Fruit fly (Drosophila melanogaster) whole organism, embryonic: ENCODE data around the gene CG13055.

Source experiments
- Ada2b ChIP-seq: fragments of 200-800 bp; sonication (Bioruptor generic); IDR thresholded peaks from 2 replicates; pipeline ENCODE4 v1.3.6; 2022; ENCODE audit warnings: missing biosample characterization, missing genetic modification characterization
- BEAF-32 ChIP-seq: fragments of 200-800 bp; sonication (Bioruptor generic); optimal IDR thresholded peaks from 3 replicates; lab custom pipeline; 2017; ENCODE audit warnings: missing biosample characterization, missing genetic modification characterization, mild to moderate bottlenecking, moderate library complexity, missing genetic modification reagents
- CG11560 ChIP-seq: fragments of 200-800 bp; sonication (Bioruptor generic); IDR thresholded peaks from 3 replicates; pipeline ENCODE4 v1.3.6; 2022; ENCODE audit warnings: missing biosample characterization, missing genetic modification characterization
- CG12299 ChIP-seq: fragments of 200-800 bp; sonication (Bioruptor generic); optimal IDR thresholded peaks from 2 replicates; lab custom pipeline; 2018; ENCODE audit warnings: missing biosample characterization, mild to moderate bottlenecking, missing genetic modification characterization
- CG13287 ChIP-seq: fragments of 200-800 bp; sonication (Bioruptor generic); IDR thresholded peaks from 2 replicates; pipeline ENCODE4 v1.3.6; 2022; ENCODE audit warnings: missing biosample characterization, missing genetic modification characterization; ENCODE audit not compliant: partially characterized antibody
- CG14667 ChIP-seq: fragments of 200-800 bp; sonication (Bioruptor generic); IDR thresholded peaks from 2 replicates; pipeline ENCODE4 v1.3.6; 2022; ENCODE audit warnings: missing biosample characterization, missing genetic modification characterization
- CG1529 ChIP-seq: fragments of 200-800 bp; sonication (Bioruptor generic); optimal IDR thresholded peaks from 3 replicates; lab custom pipeline; 2018; ENCODE audit warnings: missing biosample characterization, missing genetic modification characterization
- CG16813 ChIP-seq: fragments of 200-800 bp; sonication (Bioruptor generic); IDR thresholded peaks from 3 replicates; pipeline ENCODE4 v1.3.6; 2022; ENCODE audit warnings: missing biosample characterization, missing genetic modification characterization; ENCODE audit not compliant: partially characterized antibody
- CG18476 ChIP-seq: fragments of 200-800 bp; sonication (Bioruptor generic); optimal IDR thresholded peaks from 2 replicates; lab custom pipeline; 2016; ENCODE audit warnings: missing biosample characterization, mild to moderate bottlenecking, missing genetic modification characterization
- CG18599 ChIP-seq: fragments of 200-800 bp; sonication (Bioruptor generic); optimal IDR thresholded peaks from 3 replicates; lab custom pipeline; 2017; ENCODE audit warnings: missing biosample characterization, missing genetic modification characterization, mild to moderate bottlenecking, moderate library complexity, missing genetic modification reagents
- CG2202 ChIP-seq: fragments of 200-800 bp; sonication (Bioruptor generic); optimal IDR thresholded peaks from 2 replicates; lab custom pipeline; 2018; ENCODE audit warnings: missing biosample characterization, mild to moderate bottlenecking, missing genetic modification characterization
- CG2889 ChIP-seq: fragments of 200-800 bp; sonication (Bioruptor generic); IDR thresholded peaks from 3 replicates; pipeline ENCODE4 v1.3.6; 2022; ENCODE audit warnings: missing biosample characterization, missing genetic modification characterization
- CG30020 ChIP-seq: fragments of 200-800 bp; optimal IDR thresholded peaks from 2 replicates; lab custom pipeline; 2019; ENCODE audit warnings: missing biosample characterization, mild to moderate bottlenecking, missing genetic modification characterization, moderate library complexity
- CG30431 ChIP-seq: fragments of 200-800 bp; sonication (Bioruptor generic); optimal IDR thresholded peaks from 2 replicates; lab custom pipeline; 2017; ENCODE audit warnings: missing biosample characterization, missing genetic modification characterization
- CG32772 ChIP-seq: fragments of 200-800 bp; sonication (Bioruptor generic); IDR thresholded peaks from 2 replicates; pipeline ENCODE4 v1.3.6; 2022; ENCODE audit warnings: missing biosample characterization, missing genetic modification characterization
- CG33557 ChIP-seq: fragments of 200-800 bp; sonication (Bioruptor generic); optimal IDR thresholded peaks from 2 replicates; lab custom pipeline; 2019; ENCODE audit warnings: missing biosample characterization, mild to moderate bottlenecking, missing genetic modification characterization, moderate library complexity
- CG3838 ChIP-seq: fragments of 200-800 bp; sonication (Bioruptor generic); optimal IDR thresholded peaks from 3 replicates; lab custom pipeline; 2016; ENCODE audit warnings: missing biosample characterization, missing genetic modification characterization
- CG3995 ChIP-seq: fragments of 200-800 bp; sonication (Bioruptor generic); optimal IDR thresholded peaks from 3 replicates; lab custom pipeline; 2016; ENCODE audit warnings: missing biosample characterization, missing genetic modification characterization
- CG43689 ChIP-seq: fragments of 200-800 bp; sonication (Bioruptor generic); IDR thresholded peaks from 2 replicates; pipeline ENCODE4 v1.3.6; 2022; ENCODE audit warnings: missing biosample characterization, missing genetic modification characterization
- CG8281 ChIP-seq: fragments of 200-800 bp; sonication (Bioruptor generic); optimal IDR thresholded peaks from 2 replicates; lab custom pipeline; 2018; ENCODE audit warnings: missing biosample characterization, mild to moderate bottlenecking, missing genetic modification characterization, moderate library complexity
- Chrac-16 ChIP-seq: fragments of 200-800 bp; sonication (Bioruptor generic); optimal IDR thresholded peaks from 3 replicates; lab custom pipeline; 2016; ENCODE audit warnings: missing biosample characterization, missing genetic modification characterization
- Dip2 ChIP-seq: fragments of 200-800 bp; sonication (Bioruptor generic); IDR thresholded peaks from 2 replicates; pipeline ENCODE4 v1.3.6; 2022; ENCODE audit warnings: missing biosample characterization, missing genetic modification characterization
- Fer1 ChIP-seq: fragments of 200-800 bp; sonication (Bioruptor generic); optimal IDR thresholded peaks from 2 replicates; lab custom pipeline; 2017; ENCODE audit warnings: missing biosample characterization, mild to moderate bottlenecking, missing genetic modification characterization
- Fer3 ChIP-seq: fragments of 200-800 bp; sonication (Bioruptor generic); optimal IDR thresholded peaks from 2 replicates; lab custom pipeline; 2018; ENCODE audit warnings: missing biosample characterization, mild to moderate bottlenecking, missing genetic modification characterization, moderate library complexity
- Hmr ChIP-seq: fragments of 200-800 bp; sonication (Bioruptor generic); optimal IDR thresholded peaks from 3 replicates; lab custom pipeline; 2017; ENCODE audit warnings: mild to moderate bottlenecking, missing biosample characterization, missing genetic modification reagents, missing genetic modification characterization
- Lpt ChIP-seq: fragments of >200 bp; optimal IDR thresholded peaks from 2 replicates; lab custom pipeline; 2018; ENCODE audit warnings: missing biosample characterization, missing genetic modification characterization
- Med ChIP-seq: fragments of 200-800 bp; sonication (Bioruptor generic); peaks from one replicate; lab custom pipeline; 2016; ENCODE audit warnings: missing biosample characterization, missing genetic modification characterization, mild to moderate bottlenecking, inconsistent platforms, moderate library complexity
- Mes4 ChIP-seq: fragments of 200-800 bp; sonication (Bioruptor generic); optimal IDR thresholded peaks from 2 replicates; lab custom pipeline; 2016; ENCODE audit warnings: missing biosample characterization, missing genetic modification characterization
- Mrtf ChIP-seq: fragments of 200-800 bp; sonication (Bioruptor generic); IDR thresholded peaks from 3 replicates; pipeline ENCODE4 v1.3.6; 2022; ENCODE audit warnings: missing biosample characterization, missing genetic modification characterization
- NK7.1 ChIP-seq: fragments of 200-800 bp; sonication (Bioruptor generic); optimal IDR thresholded peaks from 3 replicates; lab custom pipeline; 2016; ENCODE audit warnings: missing biosample characterization, missing genetic modification characterization
- PHDP ChIP-seq: fragments of 200-800 bp; sonication (Bioruptor generic); optimal IDR thresholded peaks from 3 replicates; lab custom pipeline; 2018; ENCODE audit warnings: missing biosample characterization, mild to moderate bottlenecking, missing genetic modification characterization, moderate library complexity
- Pdp1 ChIP-seq, 2 experiments: fragments of 200-800 bp; sonication (Bioruptor generic); optimal IDR thresholded peaks; 3 replicates each; lab custom pipeline; 2016; ENCODE audit warnings: missing biosample characterization in 2 of 2, missing genetic modification characterization in 2 of 2, mild to moderate bottlenecking in 1 of 2, moderate library complexity in 1 of 2
- Rfx ChIP-seq: fragments of 200-800 bp; sonication (Bioruptor generic); IDR thresholded peaks from 2 replicates; pipeline ENCODE4 v1.3.6; 2022; ENCODE audit warnings: missing biosample characterization, missing genetic modification characterization
- Six4 ChIP-seq: fragments of 200-800 bp; sonication (Bioruptor generic); optimal IDR thresholded peaks from 2 replicates; lab custom pipeline; 2016; ENCODE audit warnings: missing biosample characterization, missing genetic modification characterization
- Sry-δ ChIP-seq: fragments of 200-800 bp; sonication (Bioruptor generic); optimal IDR thresholded peaks from 2 replicates; lab custom pipeline; 2016; ENCODE audit warnings: missing biosample characterization, missing genetic modification characterization
- Taf1 ChIP-seq: fragments of 200-800 bp; sonication (Bioruptor generic); IDR thresholded peaks from 2 replicates; pipeline ENCODE4 v1.3.6; 2022; ENCODE audit warnings: missing biosample characterization, missing genetic modification characterization
- Xbp1 ChIP-seq: fragments of 200-800 bp; sonication (Bioruptor generic); optimal IDR thresholded peaks from 3 replicates; lab custom pipeline; 2016; ENCODE audit warnings: missing biosample characterization, mild to moderate bottlenecking, missing genetic modification characterization
- gcm2 ChIP-seq: fragments of 200-800 bp; sonication (Bioruptor generic); optimal IDR thresholded peaks from 2 replicates; lab custom pipeline; 2016; ENCODE audit warnings: missing biosample characterization, missing genetic modification characterization
- grau ChIP-seq: fragments of 200-800 bp; optimal IDR thresholded peaks from 3 replicates; lab custom pipeline; 2019; ENCODE audit warnings: missing biosample characterization, mild to moderate bottlenecking, missing genetic modification characterization, moderate library complexity
- h ChIP-seq: fragments of >200 bp; optimal IDR thresholded peaks from 2 replicates; lab custom pipeline; 2017
- hkb ChIP-seq, 2 experiments: fragments of 200-800 bp in 1 of 2; fragments of >200 bp in 1 of 2; sonication (Bioruptor generic) in 1 of 2; IDR thresholded peaks in 1 of 2; optimal IDR thresholded peaks in 1 of 2; 2 replicates each; pipeline versions ENCODE4 v1.3.6 to Lab custom; 2017 to 2022; ENCODE audit warnings: missing biosample characterization in 1 of 2, missing genetic modification characterization in 1 of 2
- insv ChIP-seq, 2 experiments: fragments of 200-800 bp; sonication (Bioruptor generic); optimal IDR thresholded peaks; 3 replicates each; lab custom pipeline; 2016 to 2018; ENCODE audit warnings: missing biosample characterization in 2 of 2, missing genetic modification characterization in 2 of 2
- kay ChIP-seq: fragments of 200-800 bp; sonication (Bioruptor generic); optimal IDR thresholded peaks from 2 replicates; lab custom pipeline; 2016; ENCODE audit warnings: missing biosample characterization, missing genetic modification characterization
- ken ChIP-seq: fragments of 200-800 bp; sonication (Bioruptor generic); IDR thresholded peaks from 3 replicates; pipeline ENCODE4 v1.3.6; 2022; ENCODE audit warnings: missing biosample characterization, missing genetic modification characterization
- lmd ChIP-seq: fragments of 200-800 bp; sonication (Bioruptor generic); IDR thresholded peaks from 2 replicates; pipeline ENCODE4 v1.3.6; 2022; ENCODE audit warnings: missing biosample characterization, missing genetic modification characterization
- pros ChIP-seq: fragments of 200-800 bp; sonication (Bioruptor generic); optimal IDR thresholded peaks from 3 replicates; lab custom pipeline; 2019; ENCODE audit warnings: missing biosample characterization, mild to moderate bottlenecking, missing genetic modification characterization, moderate library complexity
- pzg ChIP-seq: fragments of 200-800 bp; sonication (Bioruptor generic); optimal IDR thresholded peaks from 3 replicates; lab custom pipeline; 2018; ENCODE audit warnings: missing biosample characterization, mild to moderate bottlenecking, missing genetic modification characterization, moderate library complexity
- sc ChIP-seq, 3 experiments: fragments of >200 bp in 2 of 3; fragments of 200-800 bp in 1 of 3; sonication (Bioruptor generic) in 1 of 3; optimal IDR thresholded peaks; 2 replicates in 2 of 3; 3 replicates in 1 of 3; lab custom pipeline; 2017; ENCODE audit warnings: mild to moderate bottlenecking in 1 of 3, missing biosample characterization in 1 of 3, missing genetic modification characterization in 1 of 3, missing genetic modification reagents in 1 of 3
- zen ChIP-seq: fragments of 200-800 bp; sonication (Bioruptor generic); optimal IDR thresholded peaks from 3 replicates; lab custom pipeline; 2018; ENCODE audit warnings: missing biosample characterization, mild to moderate bottlenecking, missing genetic modification characterization, moderate library complexity

Gene CG13055

dm6 chr3L:16228659-16229205 lies 23.4 kb downstream of the CG13055 start, which contains the start of gene Tmx3 (continued):
- TF ChIP-seq CG13287 (peak; percentile 17; the same call in 1 of the 2 replicates), zen (tag; lab: Kevin White, UChicago) (peak; percentile 89), grau (peak; percentile 91), CG12299 (tag; lab: Kevin White, UChicago) (peak; percentile 85), sc (optimal IDR thresholded peaks at IDR 0.05; lab: Kevin White, UChicago) (no peak), sc (GFP tag; optimal IDR thresholded peaks at IDR 0.05; lab: Kevin White, UChicago) (peak; percentile 74), Mrtf (GFP tag; lab: Robert Waterston, UW) (peak; percentile 84; the same call in 2 of the 3 replicates), CG18599 (GFP tag; lab: Kevin White, UChicago) (no peak), CG3995 (GFP tag; lab: Kevin White, UChicago) (no peak), CG33557 (GFP tag; lab: Kevin White, UChicago) (peak; percentile 75), Ada2b (GFP tag; lab: Robert Waterston, UW) (peak; percentile 68), Pdp1 (GFP tag; optimal IDR thresholded peaks at IDR 0.05; lab: Kevin White, UChicago) (peak in 1 of 2 experiments; percentile 66), Dip2 (no peak), hkb (optimal IDR thresholded peaks at IDR 0.05; lab: Kevin White, UChicago) (no peak), hkb (GFP tag; IDR thresholded peaks at IDR 0.05; lab: Robert Waterston, UW) (peak; percentile 84), NK7.1 (no peak), Med (GFP tag; lab: Kevin White, UChicago) (peak; percentile 94), CG14667 (GFP tag; lab: Robert Waterston, UW) (peak; percentile 86), Xbp1 (GFP tag; lab: Kevin White, UChicago) (peak; percentile 93), CG8281 (tag; lab: Kevin White, UChicago) (peak; percentile 50), CG2202 (tag; lab: Kevin White, UChicago) (peak; percentile 61), Hmr (GFP tag; lab: Kevin White, UChicago) (peak; percentile 87), CG1529 (peak; percentile 21), CG11560 (tag; lab: Robert Waterston, UW) (peak; percentile 63; the same call in 1 of the 3 replicates), CG3838 (GFP tag; lab: Kevin White, UChicago) (peak; percentile 70), Rfx (GFP tag; lab: Robert Waterston, UW) (peak; percentile 95), CG2889 (GFP tag; lab: Robert Waterston, UW) (peak; percentile 77), pzg (GFP tag; lab: Kevin White, UChicago) (peak; percentile 53), gcm2 (GFP tag; lab: Kevin White, UChicago) (peak; percentile 46), Six4 (GFP tag; lab: Kevin White, UChicago) (peak; percentile 75), h (no peak), CG30020 (peak; percentile 76), BEAF-32 (GFP tag; lab: Kevin White, UChicago) (peak; percentile 28), Sry-δ (GFP tag; lab: Kevin White, UChicago) (peak; percentile 26), CG32772 (GFP tag; lab: Robert Waterston, UW) (peak; percentile 95), CG30431 (GFP tag; lab: Kevin White, UChicago) (peak; percentile 66), CG43689 (GFP tag; lab: Robert Waterston, UW) (peak; percentile 70; the same call in 1 of the 2 replicates), kay (GFP tag; lab: Kevin White, UChicago) (peak; percentile 76), Taf1 (GFP tag; lab: Robert Waterston, UW) (peak; percentile 79), CG18476 (GFP tag; lab: Kevin White, UChicago) (no peak), Mes4 (GFP tag; lab: Kevin White, UChicago) (no peak), lmd (GFP tag; lab: Robert Waterston, UW) (peak; percentile 93), Lpt (GFP tag; lab: Kevin White, UChicago) (no peak), ken (GFP tag; lab: Robert Waterston, UW) (peak; percentile 92), Fer1 (GFP tag; lab: Kevin White, UChicago) (no peak), Chrac-16 (GFP tag; lab: Kevin White, UChicago) (peak; percentile 86), insv (GFP tag; optimal IDR thresholded peaks at IDR 0.05; lab: Kevin White, UChicago) (peak in 1 of 2 experiments; percentile 58), PHDP (tag; lab: Kevin White, UChicago) (peak; percentile 91), Fer3 (tag; lab: Kevin White, UChicago) (peak; percentile 83), CG16813 (GFP tag; lab: Robert Waterston, UW) (no peak), pros (no peak)
